Worm (Caenorhabditis elegans): ENCODE measurements around the gene vps-11.

Gene vps-11

DNA sequence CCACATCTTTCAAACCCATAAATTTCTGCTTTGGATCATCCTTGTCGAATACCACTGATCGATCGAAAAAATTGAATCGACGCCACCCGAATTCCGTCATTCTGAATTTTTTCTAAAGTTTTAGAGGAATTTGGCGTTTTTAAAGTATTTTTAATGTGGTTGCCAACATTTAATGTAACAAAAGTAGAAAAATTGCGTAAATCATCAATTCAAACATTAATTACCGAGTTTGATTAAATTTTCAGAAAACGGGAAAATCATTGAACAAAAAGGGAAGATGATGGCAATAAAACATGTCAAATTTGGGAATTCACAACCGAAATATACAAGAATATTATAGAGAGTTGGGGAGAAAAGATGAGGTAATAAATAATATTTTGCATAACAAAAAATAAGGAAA is at the start of gene vps-11:
vps-11 (minus strand) TSS at position 101 of the 400 bp plus-strand sequence.
- TF ChIP-seq ceh-31 (tag; optimal IDR thresholded peaks at IDR 0.05) (no peak), hlh-30 (tag; optimal IDR thresholded peaks at IDR 0.05; ENCODE audit: insufficient read depth) (no peak)

DNA sequence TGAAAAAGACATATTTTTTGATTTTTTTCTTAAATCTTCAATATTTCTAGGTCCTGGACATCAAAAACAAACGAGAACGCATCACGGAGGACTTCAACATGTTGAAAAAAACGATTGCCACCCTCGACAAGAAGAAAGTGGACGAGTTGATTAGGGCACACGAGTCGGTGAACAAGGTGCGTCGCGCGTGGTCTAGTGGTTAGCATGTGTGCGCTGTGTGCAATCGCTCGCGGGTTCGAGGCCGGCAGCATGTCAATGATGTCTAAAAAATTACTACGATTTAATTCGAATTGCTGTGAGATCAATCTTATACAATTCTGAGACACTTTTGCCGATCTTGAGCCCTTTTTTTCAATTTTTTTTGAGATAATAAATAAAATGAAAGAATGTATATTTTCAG is 46.8 kb upstream of the vps-11 start:
- peak; percentile 90 for TF ChIP-seq ttx-3 (tag; optimal IDR thresholded peaks at IDR 0.05)
- TF ChIP-seq unc-55 (GFP tag; optimal IDR thresholded peaks at IDR 0.05) = no peak
- TF ChIP-seq ets-4 (tag; optimal IDR thresholded peaks at IDR 0.05) = no peak
- TF ChIP-seq unc-3 (GFP tag; conservative IDR thresholded peaks at IDR 0.05) = peak; percentile 77
- peak; percentile 84 for TF ChIP-seq unc-3 (tag; optimal IDR thresholded peaks at IDR 0.05)
- TF ChIP-seq hlh-6 (tag; optimal IDR thresholded peaks at IDR 0.05) = peak; percentile 88
- peak; percentile 65 for TF ChIP-seq zip-5 (tag; optimal IDR thresholded peaks at IDR 0.05)
- peak; percentile 91 for TF ChIP-seq ceh-6 (GFP tag; optimal IDR thresholded peaks at IDR 0.05)
- peak; percentile 68 for TF ChIP-seq tbx-7 (tag; optimal IDR thresholded peaks at IDR 0.05)
- TF ChIP-seq ceh-30 (tag; optimal IDR thresholded peaks at IDR 0.05) = peak; percentile 16
- peak; percentile 58 for TF ChIP-seq rnt-1 (tag; optimal IDR thresholded peaks at IDR 0.05)
- TF ChIP-seq sox-2 (GFP tag; IDR thresholded peaks at IDR 0.05) = peak; percentile 82
- peak; percentile 75 for TF ChIP-seq ref-2 (tag; optimal IDR thresholded peaks at IDR 0.05)
- TF ChIP-seq sdc-2 (tag; optimal IDR thresholded peaks at IDR 0.05) = peak; percentile 82
- peak; percentile 69 for TF ChIP-seq ceh-31 (tag; optimal IDR thresholded peaks at IDR 0.05)
- TF ChIP-seq ahr-1 (tag; optimal IDR thresholded peaks at IDR 0.05) = peak; percentile 77
- TF ChIP-seq pha-2 (tag; optimal IDR thresholded peaks at IDR 0.05) = peak; percentile 88
- peak; percentile 87 for TF ChIP-seq nhr-232 (tag; optimal IDR thresholded peaks at IDR 0.05)
- peak; percentile 77 for TF ChIP-seq dve-1 (tag; optimal IDR thresholded peaks at IDR 0.05)
- TF ChIP-seq pax-1 (tag; optimal IDR thresholded peaks at IDR 0.05) = no peak
- no peak for TF ChIP-seq pha-4 (tag; optimal IDR thresholded peaks at IDR 0.05)
- peak; percentile 76 for TF ChIP-seq ceh-2 (tag; optimal IDR thresholded peaks at IDR 0.05)
- peak; percentile 83 for TF ChIP-seq madf-2 (tag; optimal IDR thresholded peaks at IDR 0.05)
- peak; percentile 69 for TF ChIP-seq hlh-8 (tag; optimal IDR thresholded peaks at IDR 0.05)
- TF ChIP-seq elt-4 (tag; optimal IDR thresholded peaks at IDR 0.05) = peak; percentile 5
- peak; percentile 86 for TF ChIP-seq lin-11 (tag; optimal IDR thresholded peaks at IDR 0.05)
- TF ChIP-seq hlh-13 (GFP tag; optimal IDR thresholded peaks at IDR 0.05) = peak; percentile 89
- TF ChIP-seq ceh-14 (tag; optimal IDR thresholded peaks at IDR 0.05) = peak; percentile 58
- peak; percentile 91 for TF ChIP-seq ztf-16 (tag; optimal IDR thresholded peaks at IDR 0.05)
- no peak for TF ChIP-seq ama-1 (optimal IDR thresholded peaks at IDR 0.05)
- TF ChIP-seq fkh-10 (GFP tag; optimal IDR thresholded peaks at IDR 0.05) = no peak
- peak; percentile 73 for TF ChIP-seq fax-1 (tag; optimal IDR thresholded peaks at IDR 0.05)
- peak; percentile 83 for TF ChIP-seq C38D4.7 (GFP tag; optimal IDR thresholded peaks at IDR 0.05)
- peak; percentile 54 for TF ChIP-seq F13H6.1 (tag; optimal IDR thresholded peaks at IDR 0.05)
- peak; percentile 95 for TF ChIP-seq pat-9 (tag; optimal IDR thresholded peaks at IDR 0.05)
- TF ChIP-seq hlh-15 (tag; optimal IDR thresholded peaks at IDR 0.05) = peak; percentile 71
- peak; percentile 84 for TF ChIP-seq fkh-6 (tag; optimal IDR thresholded peaks at IDR 0.05)
- TF ChIP-seq K09A11.1 (tag; optimal IDR thresholded peaks at IDR 0.05; ENCODE audit: insufficient read depth) = peak; percentile 85
- peak; percentile 93 for TF ChIP-seq tbx-2 (tag; optimal IDR thresholded peaks at IDR 0.05)
- TF ChIP-seq pros-1 (tag; optimal IDR thresholded peaks at IDR 0.05) = peak; percentile 35
- TF ChIP-seq dmd-4 (tag; optimal IDR thresholded peaks at IDR 0.05; ENCODE audit: borderline replicate concordance) = peak; percentile 59
- TF ChIP-seq Y22D7AL.16 (tag; optimal IDR thresholded peaks at IDR 0.05) = peak; percentile 81
- peak; percentile 59 for TF ChIP-seq ceh-24 (tag; optimal IDR thresholded peaks at IDR 0.05)
- peak; percentile 82 for TF ChIP-seq npax-4 (tag; optimal IDR thresholded peaks at IDR 0.05)
- peak; percentile 5 for TF ChIP-seq pag-3 (tag; optimal IDR thresholded peaks at IDR 0.05; ENCODE audit: borderline replicate concordance)
- peak; percentile 74 for TF ChIP-seq nfya-1 (tag; optimal IDR thresholded peaks at IDR 0.05)
- TF ChIP-seq ceh-9 (tag; optimal IDR thresholded peaks at IDR 0.05) = peak; percentile 71
- TF ChIP-seq K02D7.2 (tag; optimal IDR thresholded peaks at IDR 0.05) = peak; percentile 83
- TF ChIP-seq unc-42 (tag; optimal IDR thresholded peaks at IDR 0.05) = peak; percentile 36
- TF ChIP-seq sox-4 (tag; optimal IDR thresholded peaks at IDR 0.05) = peak; percentile 88
